Fruit fly (Drosophila melanogaster) whole organism, embryonic: ENCODE measurements around the gene ftz-f1.

Experiments
- CG6813 ChIP-seq: fragments of 200-800 bp; sonication (Bioruptor generic); optimal IDR thresholded peaks from 2 replicates; lab custom pipeline; 2017; ENCODE audit warnings: missing biosample characterization, missing genetic modification characterization, mild to moderate bottlenecking, moderate library complexity, missing genetic modification reagents
- CG9932 ChIP-seq: fragments of 200-800 bp; sonication (Bioruptor generic); IDR thresholded peaks from 2 replicates; pipeline ENCODE4 v1.3.6; 2022; ENCODE audit warnings: missing biosample characterization, missing genetic modification characterization
- Dll ChIP-seq: fragments of 200-800 bp; sonication (Bioruptor generic); IDR thresholded peaks from 4 replicates; pipeline ENCODE4 v1.3.6; 2022; ENCODE audit warnings: missing biosample characterization, missing genetic modification characterization; ENCODE audit not compliant: partially characterized antibody
- Hr39 ChIP-seq: fragments of >200 bp; optimal IDR thresholded peaks from 2 replicates; lab custom pipeline; 2017
- Lpt ChIP-seq: fragments of >200 bp; optimal IDR thresholded peaks from 2 replicates; lab custom pipeline; 2018; ENCODE audit warnings: missing biosample characterization, missing genetic modification characterization
- cato ChIP-seq: fragments of 200-800 bp; sonication (Bioruptor generic); optimal IDR thresholded peaks from 2 replicates; lab custom pipeline; 2016; ENCODE audit warnings: missing biosample characterization, missing genetic modification characterization, borderline replicate concordance
- fru ChIP-seq: fragments of >200 bp; optimal IDR thresholded peaks from 2 replicates; lab custom pipeline; 2017
- oc ChIP-seq: fragments of 200-800 bp; sonication (Bioruptor generic); optimal IDR thresholded peaks from 2 replicates; lab custom pipeline; 2018; ENCODE audit warnings: missing biosample characterization, mild to moderate bottlenecking, missing genetic modification characterization, moderate library complexity
- pros ChIP-seq: fragments of 200-800 bp; sonication (Bioruptor generic); optimal IDR thresholded peaks from 3 replicates; lab custom pipeline; 2019; ENCODE audit warnings: missing biosample characterization, mild to moderate bottlenecking, missing genetic modification characterization, moderate library complexity
- trh ChIP-seq: fragments of 200-800 bp; sonication (Bioruptor generic); optimal IDR thresholded peaks from 2 replicates; lab custom pipeline; 2016; ENCODE audit warnings: missing biosample characterization, missing genetic modification characterization
- zen2 ChIP-seq: fragments of 200-800 bp; sonication (Bioruptor generic); IDR thresholded peaks from 3 replicates; pipeline ENCODE4 v1.3.6; 2022; ENCODE audit warnings: missing biosample characterization, missing genetic modification characterization; ENCODE audit not compliant: partially characterized antibody

dm6 chr3L:18746169-18746568, 54.9 kb downstream of the ftz-f1 start:
- TF ChIP-seq trh (GFP tag; lab: Kevin White, UChicago), result no peak
- no peak for TF ChIP-seq CG9932 (GFP tag; lab: Robert Waterston, UW)
- no peak for TF ChIP-seq oc (tag; lab: Kevin White, UChicago)
- no peak for TF ChIP-seq pros (GFP tag; lab: Kevin White, UChicago)
- no peak for TF ChIP-seq cato (GFP tag; lab: Kevin White, UChicago)
- TF ChIP-seq Hr39, result no peak
- TF ChIP-seq Lpt (GFP tag; lab: Kevin White, UChicago), result no peak
- TF ChIP-seq CG6813 (GFP tag; lab: Kevin White, UChicago), result no peak
- no peak for TF ChIP-seq zen2 (GFP tag; lab: Robert Waterston, UW)
- no peak for TF ChIP-seq fru (lab: Kevin White, UChicago)
- TF ChIP-seq Dll (GFP tag; lab: Robert Waterston, UW), result 0 out of 4 replicates have a peak, but pooled peaks have one; percentile 5
